Fruit fly (Drosophila melanogaster) whole organism, embryonic: Measurements from ENCODE around the gene sun.

Source experiments
- Adf1 ChIP-seq: fragments of 200-800 bp; sonication (Bioruptor generic); IDR thresholded peaks from 2 replicates; pipeline ENCODE4 v1.3.6; 2022; ENCODE audit warnings: missing biosample characterization, missing genetic modification characterization
- C15 ChIP-seq: fragments of 200-800 bp; sonication (Bioruptor generic); IDR thresholded peaks from 3 replicates; pipeline ENCODE4 v1.3.6; 2022; ENCODE audit warnings: missing biosample characterization, missing genetic modification characterization
- CG13296 ChIP-seq: fragments of 200-800 bp; sonication (Bioruptor generic); optimal IDR thresholded peaks from 3 replicates; lab custom pipeline; 2018; ENCODE audit warnings: missing biosample characterization, mild to moderate bottlenecking, missing genetic modification characterization
- CG13424 ChIP-seq: fragments of 200-800 bp; sonication (Bioruptor generic); optimal IDR thresholded peaks from 2 replicates; lab custom pipeline; 2019; ENCODE audit warnings: missing biosample characterization, mild to moderate bottlenecking, missing genetic modification characterization, moderate library complexity
- CG15696 ChIP-seq: fragments of 200-800 bp; sonication (Bioruptor generic); optimal IDR thresholded peaks from 2 replicates; lab custom pipeline; 2019; ENCODE audit warnings: missing biosample characterization, mild to moderate bottlenecking, missing genetic modification characterization, moderate library complexity
- CG16813 ChIP-seq: fragments of 200-800 bp; sonication (Bioruptor generic); IDR thresholded peaks from 3 replicates; pipeline ENCODE4 v1.3.6; 2022; ENCODE audit warnings: missing biosample characterization, missing genetic modification characterization; ENCODE audit not compliant: partially characterized antibody
- CG17385 ChIP-seq: fragments of 200-800 bp; sonication (Bioruptor generic); optimal IDR thresholded peaks from 3 replicates; lab custom pipeline; 2018; ENCODE audit warnings: missing biosample characterization, mild to moderate bottlenecking, missing genetic modification characterization
- CG17829 ChIP-seq: fragments of 200-800 bp; optimal IDR thresholded peaks from 2 replicates; lab custom pipeline; 2019; ENCODE audit warnings: missing biosample characterization, mild to moderate bottlenecking, missing genetic modification characterization, moderate library complexity
- CG2199 ChIP-seq: fragments of 200-800 bp; sonication (Bioruptor generic); IDR thresholded peaks from 3 replicates; pipeline ENCODE4 v1.3.6; 2022; ENCODE audit warnings: missing biosample characterization, missing genetic modification characterization
- CG2712 ChIP-seq: fragments of 200-800 bp; optimal IDR thresholded peaks from 3 replicates; lab custom pipeline; 2019; ENCODE audit warnings: missing biosample characterization, mild to moderate bottlenecking, missing genetic modification characterization, moderate library complexity
- CG34224 ChIP-seq: fragments of 200-800 bp; sonication (Bioruptor generic); IDR thresholded peaks from 3 replicates; pipeline ENCODE4 v1.3.6; 2022; ENCODE audit warnings: missing biosample characterization, missing genetic modification characterization; ENCODE audit not compliant: partially characterized antibody
- CG5180 ChIP-seq: fragments of 200-800 bp; sonication (Bioruptor generic); optimal IDR thresholded peaks from 3 replicates; lab custom pipeline; 2017; ENCODE audit warnings: missing biosample characterization, missing genetic modification characterization, mild to moderate bottlenecking, moderate library complexity, missing genetic modification reagents
- CG6272 ChIP-seq: fragments of 200-800 bp; sonication (Bioruptor generic); IDR thresholded peaks from 2 replicates; pipeline ENCODE4 v1.3.6; 2022; ENCODE audit warnings: missing biosample characterization, missing genetic modification characterization
- CG6791 ChIP-seq: fragments of 200-800 bp; sonication (Bioruptor generic); IDR thresholded peaks from 3 replicates; pipeline ENCODE4 v1.3.6; 2022; ENCODE audit warnings: missing biosample characterization, missing genetic modification characterization; ENCODE audit not compliant: partially characterized antibody
- CG6854 ChIP-seq: fragments of 200-800 bp; sonication (Bioruptor generic); optimal IDR thresholded peaks from 3 replicates; lab custom pipeline; 2017; ENCODE audit warnings: missing biosample characterization, mild to moderate bottlenecking, missing genetic modification characterization
- D ChIP-seq, 2 experiments: fragments of 200-800 bp in 1 of 2; fragments of >200 bp in 1 of 2; sonication (Bioruptor generic) in 1 of 2; optimal IDR thresholded peaks; 2 replicates in 1 of 2; 3 replicates in 1 of 2; lab custom pipeline; 2017; ENCODE audit warnings: mild to moderate bottlenecking in 1 of 2, missing biosample characterization in 1 of 2, missing genetic modification characterization in 1 of 2, missing genetic modification reagents in 1 of 2
- D19A ChIP-seq: fragments of 200-800 bp; optimal IDR thresholded peaks from 3 replicates; lab custom pipeline; 2019; ENCODE audit warnings: missing biosample characterization, mild to moderate bottlenecking, missing genetic modification characterization, moderate library complexity
- Dbx ChIP-seq: fragments of 200-800 bp; sonication (Bioruptor generic); IDR thresholded peaks from 3 replicates; pipeline ENCODE4 v1.3.6; 2022; ENCODE audit warnings: missing biosample characterization, missing genetic modification characterization
- Dek ChIP-seq: fragments of 200-800 bp; sonication (Bioruptor generic); optimal IDR thresholded peaks from 3 replicates; lab custom pipeline; 2019; ENCODE audit warnings: missing biosample characterization, mild to moderate bottlenecking, missing genetic modification characterization, moderate library complexity
- Elba2 ChIP-seq: fragments of 200-800 bp; sonication (Bioruptor generic); optimal IDR thresholded peaks from 3 replicates; lab custom pipeline; 2016; ENCODE audit warnings: missing biosample characterization, missing genetic modification characterization
- Fer1 ChIP-seq: fragments of 200-800 bp; sonication (Bioruptor generic); optimal IDR thresholded peaks from 2 replicates; lab custom pipeline; 2017; ENCODE audit warnings: missing biosample characterization, mild to moderate bottlenecking, missing genetic modification characterization
- Hr51 ChIP-seq, 2 experiments: fragments of 200-800 bp; sonication (Bioruptor generic); optimal IDR thresholded peaks; 2 replicates in 1 of 2; 3 replicates in 1 of 2; lab custom pipeline; 2016 to 2018; ENCODE audit warnings: missing biosample characterization in 2 of 2, missing genetic modification characterization in 2 of 2, mild to moderate bottlenecking in 1 of 2, moderate library complexity in 1 of 2
- Opbp ChIP-seq: fragments of 200-800 bp; sonication (Bioruptor generic); IDR thresholded peaks from 3 replicates; pipeline ENCODE4 v1.3.6; 2022; ENCODE audit warnings: missing biosample characterization, missing genetic modification characterization; ENCODE audit not compliant: partially characterized antibody
- Taf1 ChIP-seq: fragments of 200-800 bp; sonication (Bioruptor generic); IDR thresholded peaks from 2 replicates; pipeline ENCODE4 v1.3.6; 2022; ENCODE audit warnings: missing biosample characterization, missing genetic modification characterization
- Tbp ChIP-seq: fragments of >200 bp; optimal IDR thresholded peaks from 2 replicates; lab custom pipeline; 2018; ENCODE audit warnings: missing biosample characterization, missing genetic modification characterization
- bbx ChIP-seq: fragments of 200-800 bp; sonication (Bioruptor generic); IDR thresholded peaks from 2 replicates; pipeline ENCODE4 v1.3.6; 2022; ENCODE audit warnings: missing biosample characterization, missing genetic modification characterization; ENCODE audit not compliant: partially characterized antibody
- bigmax ChIP-seq: fragments of 200-800 bp; sonication (Bioruptor generic); optimal IDR thresholded peaks from 2 replicates; lab custom pipeline; 2018; ENCODE audit warnings: missing biosample characterization, mild to moderate bottlenecking, missing genetic modification characterization
- cg ChIP-seq: fragments of 200-800 bp; sonication (Bioruptor generic); optimal IDR thresholded peaks from 3 replicates; lab custom pipeline; 2019; ENCODE audit warnings: missing biosample characterization, mild to moderate bottlenecking, missing genetic modification characterization, moderate library complexity
- chm ChIP-seq: fragments of 200-800 bp; sonication (Bioruptor generic); IDR thresholded peaks from 2 replicates; pipeline ENCODE4 v1.3.6; 2022; ENCODE audit warnings: missing biosample characterization, missing genetic modification characterization
- chn ChIP-seq: fragments of 200-800 bp; sonication (Bioruptor generic); optimal IDR thresholded peaks from 2 replicates; lab custom pipeline; 2016; ENCODE audit warnings: missing biosample characterization, missing genetic modification characterization
- eve ChIP-seq, 2 experiments: fragments of >200 bp; optimal IDR thresholded peaks; 2 replicates each; lab custom pipeline; 2017; ENCODE audit warnings: missing biosample characterization in 2 of 2, missing genetic modification characterization in 2 of 2
- insv ChIP-seq, 2 experiments: fragments of 200-800 bp; sonication (Bioruptor generic); optimal IDR thresholded peaks; 3 replicates each; lab custom pipeline; 2016 to 2018; ENCODE audit warnings: missing biosample characterization in 2 of 2, missing genetic modification characterization in 2 of 2
- lola ChIP-seq, 3 experiments: fragments of >200 bp in 2 of 3; fragments of 200-800 bp in 1 of 3; sonication (Bioruptor generic) in 1 of 3; optimal IDR thresholded peaks; 2 replicates each; lab custom pipeline; 2017 to 2019; ENCODE audit warnings: missing biosample characterization in 3 of 3, missing genetic modification characterization in 3 of 3, mild to moderate bottlenecking in 1 of 3, moderate library complexity in 1 of 3
- nerfin-1 ChIP-seq: fragments of 200-800 bp; sonication (Bioruptor generic); optimal IDR thresholded peaks from 3 replicates; lab custom pipeline; 2019; ENCODE audit warnings: missing biosample characterization, mild to moderate bottlenecking, missing genetic modification characterization, moderate library complexity
- pfk ChIP-seq: fragments of 200-800 bp; sonication (Bioruptor generic); optimal IDR thresholded peaks from 2 replicates; lab custom pipeline; 2018; ENCODE audit warnings: missing biosample characterization, mild to moderate bottlenecking, missing genetic modification characterization, moderate library complexity
- pho ChIP-seq: fragments of 200-800 bp; sonication (Bioruptor generic); optimal IDR thresholded peaks from 2 replicates; lab custom pipeline; 2016; ENCODE audit warnings: missing biosample characterization, missing genetic modification characterization
- pros ChIP-seq: fragments of 200-800 bp; sonication (Bioruptor generic); optimal IDR thresholded peaks from 3 replicates; lab custom pipeline; 2019; ENCODE audit warnings: missing biosample characterization, mild to moderate bottlenecking, missing genetic modification characterization, moderate library complexity
- sd ChIP-seq: fragments of 200-800 bp; sonication (Bioruptor generic); optimal IDR thresholded peaks from 3 replicates; lab custom pipeline; 2018; ENCODE audit warnings: missing biosample characterization, mild to moderate bottlenecking, missing genetic modification characterization, moderate library complexity
- sens ChIP-seq: fragments of 200-800 bp; sonication (Bioruptor generic); peaks from one replicate; lab custom pipeline; 2016; ENCODE audit warnings: missing biosample characterization, missing genetic modification characterization
- sens-2 ChIP-seq: fragments of 200-800 bp; sonication (Bioruptor generic); IDR thresholded peaks from 2 replicates; pipeline ENCODE4 v1.3.6; 2022; ENCODE audit warnings: missing biosample characterization, missing genetic modification characterization
- seq ChIP-seq: fragments of 200-800 bp; sonication (Bioruptor generic); IDR thresholded peaks from 2 replicates; pipeline ENCODE4 v1.3.6; 2022; ENCODE audit warnings: missing biosample characterization, missing genetic modification characterization
- vnd ChIP-seq: fragments of 200-800 bp; sonication (Bioruptor generic); IDR thresholded peaks from 3 replicates; pipeline ENCODE4 v1.3.6; 2022; ENCODE audit warnings: missing biosample characterization, missing genetic modification characterization; ENCODE audit not compliant: partially characterized antibody

The sun gene

DNA sequence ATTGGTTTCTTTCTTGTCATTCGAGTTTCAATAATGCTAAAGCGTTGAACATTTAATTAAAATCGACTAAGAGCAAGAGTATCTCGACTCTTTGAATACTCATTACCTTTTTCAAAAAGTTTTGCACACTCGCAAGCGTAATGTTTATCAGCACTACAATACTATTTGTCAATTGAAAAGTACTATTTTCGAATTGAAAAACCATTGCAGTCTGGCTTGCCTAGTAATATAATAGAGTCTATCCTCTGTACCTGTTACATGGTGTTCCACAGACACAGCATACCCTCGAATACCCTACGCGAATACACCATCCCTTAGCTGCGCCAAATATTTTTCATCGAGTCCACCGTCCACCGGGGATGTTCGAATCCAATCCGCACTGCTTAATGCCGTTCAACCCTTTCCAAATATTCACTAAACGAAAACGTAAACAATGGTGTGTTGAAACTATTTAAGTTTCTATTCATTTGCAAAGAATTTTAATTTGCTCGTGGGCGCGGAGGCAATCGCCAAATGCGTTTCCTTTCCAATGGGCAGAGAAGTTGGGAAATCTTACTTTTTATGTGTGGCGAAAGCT lies 30.4 kb downstream of the sun start (continued):
- TF ChIP-seq vnd: no peak
- TF ChIP-seq CG13424 (tag; lab: Kevin White, UChicago): peak; percentile 45
- TF ChIP-seq CG2712 (tag; lab: Kevin White, UChicago): peak; percentile 57
- TF ChIP-seq CG34224: no peak
- TF ChIP-seq CG2199: peak; percentile 55; the same call in 1 of the 3 replicates
- peak; percentile 56; the same call in 1 of the 2 replicates for TF ChIP-seq seq (GFP tag; lab: Robert Waterston, UW)
- TF ChIP-seq Fer1: peak; percentile 25
- no peak for TF ChIP-seq Dek (tag; lab: Kevin White, UChicago)
- 0 out of 3 replicates have a peak, but pooled peaks have one; percentile 19 for TF ChIP-seq Dbx
- TF ChIP-seq lola (GFP tag; optimal IDR thresholded peaks at IDR 0.05; lab: Kevin White, UChicago): peak in 1 of 3 experiments; percentile 43
- no peak for TF ChIP-seq Adf1 (GFP tag; lab: Robert Waterston, UW)
- TF ChIP-seq CG17829: peak; percentile 8
- no peak for TF ChIP-seq chm (GFP tag; lab: Robert Waterston, UW)
- TF ChIP-seq CG17385 (GFP tag; lab: Kevin White, UChicago): peak; percentile 13
- peak; percentile 25 for TF ChIP-seq chn (GFP tag; lab: Kevin White, UChicago)

DNA sequence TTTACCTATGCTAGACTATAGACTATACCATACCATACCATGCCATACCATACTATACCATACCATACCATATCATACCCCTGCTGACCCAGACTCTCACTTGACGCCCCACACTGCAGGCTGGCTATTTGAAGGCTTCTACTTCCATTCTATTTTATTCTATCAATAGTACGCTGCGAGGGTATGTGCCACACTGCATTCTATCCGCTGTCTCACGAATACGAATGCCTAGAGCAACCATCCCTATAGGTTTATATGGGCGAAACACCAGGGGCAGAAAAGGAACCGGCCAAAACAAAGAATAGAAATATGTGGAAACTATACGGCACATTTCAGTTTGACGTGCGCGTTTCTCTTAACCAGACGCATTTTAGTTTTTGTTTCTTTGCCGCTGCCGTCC lies 31.2 kb downstream of the sun start:
- TF ChIP-seq pros (GFP tag; lab: Kevin White, UChicago) (peak; percentile 56), D (optimal IDR thresholded peaks at IDR 0.05; lab: Kevin White, UChicago) (peak; percentile 28), D (GFP tag; optimal IDR thresholded peaks at IDR 0.05; lab: Kevin White, UChicago) (no peak), bbx (GFP tag; lab: Robert Waterston, UW) (peak; percentile 46; the same call in 1 of the 2 replicates), CG16813 (GFP tag; lab: Robert Waterston, UW) (0 out of 3 replicates have a peak, but pooled peaks have one; percentile 25), sd (tag; lab: Kevin White, UChicago) (peak; percentile 89), sens (GFP tag; lab: Kevin White, UChicago) (peak; percentile 33), pfk (GFP tag; lab: Kevin White, UChicago) (peak; percentile 40), insv (GFP tag; optimal IDR thresholded peaks at IDR 0.05; lab: Kevin White, UChicago) (peak in 1 of 2 experiments; percentile 30), nerfin-1 (tag; lab: Kevin White, UChicago) (peak; percentile 90), Opbp (GFP tag; lab: Robert Waterston, UW) (peak; percentile 37; the same call in 2 of the 3 replicates), pho (GFP tag; lab: Kevin White, UChicago) (no peak), CG2199 (peak; percentile 96; the same call in 2 of the 3 replicates), CG15696 (peak; percentile 25), CG5180 (GFP tag; lab: Kevin White, UChicago) (peak; percentile 10), D19A (tag; lab: Kevin White, UChicago) (peak; percentile 5), Taf1 (GFP tag; lab: Robert Waterston, UW) (no peak), CG6854 (GFP tag; lab: Kevin White, UChicago) (no peak), Hr51 (GFP tag; optimal IDR thresholded peaks at IDR 0.05; lab: Kevin White, UChicago) (no peak), CG6791 (GFP tag; lab: Robert Waterston, UW) (peak; percentile 62; the same call in 1 of the 3 replicates)

DNA sequence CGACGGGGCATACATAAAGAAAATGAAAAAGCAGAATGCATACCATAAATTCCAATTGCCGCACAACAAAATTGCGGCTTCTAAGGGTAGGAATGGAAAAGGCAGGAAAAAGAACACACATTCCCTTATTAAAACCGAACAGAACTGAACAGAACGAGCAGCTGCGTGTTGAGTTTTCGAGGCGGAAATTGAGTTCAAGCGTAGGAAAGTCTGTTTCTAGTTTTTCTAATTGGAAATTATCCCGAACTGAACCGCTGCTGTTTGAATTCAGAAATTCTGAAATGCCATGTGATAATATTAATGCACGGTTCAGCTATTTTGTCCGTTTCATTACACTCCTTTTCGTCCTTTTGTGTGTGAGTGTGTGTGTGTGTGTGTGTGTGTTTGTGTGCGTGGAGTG lies 32.2 kb downstream of the sun start:
- TF ChIP-seq Elba2 (GFP tag; lab: Kevin White, UChicago) (peak; percentile 78), CG13296 (GFP tag; lab: Kevin White, UChicago) (no peak), pros (GFP tag; lab: Kevin White, UChicago) (peak; percentile 94), CG2199 (peak; percentile 62; the same call in 2 of the 3 replicates), CG6272 (no peak), cg (GFP tag; lab: Kevin White, UChicago) (peak; percentile 60), nerfin-1 (tag; lab: Kevin White, UChicago) (peak; percentile 95), Tbp (GFP tag; lab: Kevin White, UChicago) (no peak), sd (tag; lab: Kevin White, UChicago) (peak; percentile 95), sens-2 (no peak), insv (GFP tag; optimal IDR thresholded peaks at IDR 0.05; lab: Kevin White, UChicago) (peak; percentile 46 to 94), C15 (no peak), eve (GFP tag; optimal IDR thresholded peaks at IDR 0.05; lab: Kevin White, UChicago) (no peak), bigmax (GFP tag; lab: Kevin White, UChicago) (no peak)
